Fruit fly (Drosophila melanogaster) whole organism, embryonic: ENCODE measurements around the gene Adgf-C.

Experiments
- CG4424 ChIP-seq: fragments of 200-800 bp; sonication (Bioruptor generic); optimal IDR thresholded peaks from 3 replicates; lab custom pipeline; 2016; ENCODE audit warnings: missing biosample characterization, missing genetic modification characterization
- CG7271 ChIP-seq: fragments of 200-800 bp; sonication (Bioruptor generic); optimal IDR thresholded peaks from 2 replicates; lab custom pipeline; 2018; ENCODE audit warnings: missing biosample characterization, mild to moderate bottlenecking, missing genetic modification characterization, moderate library complexity

DNA sequence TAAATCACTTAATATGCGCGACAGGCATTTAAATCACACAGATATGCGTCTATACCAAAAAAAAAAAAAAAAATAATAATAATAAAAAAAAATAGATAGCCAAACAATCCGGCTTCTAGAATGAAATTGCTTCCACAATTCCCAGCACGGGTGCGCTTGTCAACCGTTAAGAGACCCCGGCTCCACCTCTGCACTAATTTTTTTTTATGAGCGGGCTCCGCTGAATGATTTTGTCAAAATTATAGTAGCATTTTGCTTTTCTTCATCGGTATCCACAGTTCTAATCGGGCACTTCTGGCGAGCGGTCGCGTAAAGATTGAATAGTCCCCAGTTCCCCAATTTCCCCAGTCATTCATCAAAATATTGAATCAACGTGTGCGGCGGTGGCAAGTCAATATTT lies at the start of gene Adgf-C:
- TF ChIP-seq CG4424 (no peak), CG7271 (tag; lab: Kevin White, UChicago) (no peak)
